Worm (Caenorhabditis elegans) whole organism, mixed stage, embryonic: ENCODE data around the gene str-178.

Source experiments
- M03D4.4 ChIP-seq: sonication (generic microtip); optimal IDR thresholded peaks from 2 replicates; lab custom pipeline; 2017; ENCODE audit warnings: mild to moderate bottlenecking, missing genetic modification characterization, missing compliant biosample characterization
- blmp-1 ChIP-seq: fragments of 150-350 bp; optimal IDR thresholded peaks from 2 replicates; lab custom pipeline; 2014; ENCODE audit warnings: missing biosample characterization, missing genetic modification characterization
- ceh-83 ChIP-seq: fragments of 200-800 bp; sonication (Bioruptor generic); optimal IDR thresholded peaks from 2 replicates; lab custom pipeline; 2018; ENCODE audit warnings: mild to moderate bottlenecking, missing genetic modification characterization, missing compliant biosample characterization
- ces-1 ChIP-seq: fragments of 150-350 bp; optimal IDR thresholded peaks from 2 replicates; lab custom pipeline; 2014; ENCODE audit warnings: missing biosample characterization, missing genetic modification reagents, missing genetic modification characterization
- hlh-1 ChIP-seq: fragments of 150-350 bp; optimal IDR thresholded peaks from 2 replicates; lab custom pipeline; 2014; ENCODE audit warnings: missing biosample characterization, missing genetic modification reagents, missing genetic modification characterization
- mab-5 ChIP-seq: fragments of 150-350 bp; optimal IDR thresholded peaks from 2 replicates; lab custom pipeline; 2014; ENCODE audit warnings: missing biosample characterization, missing genetic modification characterization
- nhr-12 ChIP-seq: fragments of 150-350 bp; optimal IDR thresholded peaks from 2 replicates; lab custom pipeline; 2014; ENCODE audit warnings: missing biosample characterization, missing genetic modification characterization
- nhr-2 ChIP-seq: fragments of 150-350 bp; optimal IDR thresholded peaks from 2 replicates; lab custom pipeline; 2014; ENCODE audit warnings: missing biosample characterization, missing genetic modification characterization
- pha-4 ChIP-seq: fragments of 150-350 bp; optimal IDR thresholded peaks from 2 replicates; lab custom pipeline; 2018; ENCODE audit warnings: missing biosample characterization, missing genetic modification reagents, missing genetic modification characterization
- snpc-4 ChIP-seq: fragments of 150-350 bp; optimal IDR thresholded peaks from 2 replicates; lab custom pipeline; 2014; ENCODE audit warnings: missing biosample characterization, missing genetic modification characterization
- sptf-1 ChIP-seq: sonication (generic microtip); optimal IDR thresholded peaks from 2 replicates; lab custom pipeline; 2017; ENCODE audit warnings: mild to moderate bottlenecking, missing genetic modification characterization, moderate library complexity, missing compliant biosample characterization
- unc-39 ChIP-seq: fragments of 150-350 bp; optimal IDR thresholded peaks from 2 replicates; lab custom pipeline; 2014; ENCODE audit warnings: missing biosample characterization, missing genetic modification characterization
- zip-8 ChIP-seq: fragments of 150-350 bp; optimal IDR thresholded peaks from 2 replicates; lab custom pipeline; 2014; ENCODE audit warnings: missing biosample characterization, missing genetic modification characterization
- ztf-11 ChIP-seq: fragments of 150-350 bp; optimal IDR thresholded peaks from 2 replicates; lab custom pipeline; 2014; ENCODE audit warnings: missing biosample characterization, missing genetic modification characterization

- TF ChIP-seq snpc-4: no peak
- TF ChIP-seq ceh-83 (GFP tag; lab: Kevin White, UChicago): no peak
- TF ChIP-seq ztf-11 (tag; lab: Kevin White, UChicago): no peak
- TF ChIP-seq sptf-1 (tag; lab: Kevin White, UChicago): no peak
- TF ChIP-seq zip-8: no peak
- no peak for TF ChIP-seq ces-1 (GFP tag; lab: Kevin White, UChicago)
- no peak for TF ChIP-seq blmp-1 (tag; lab: Kevin White, UChicago)
- TF ChIP-seq M03D4.4 (tag; lab: Kevin White, UChicago): no peak
- TF ChIP-seq mab-5 (tag; lab: Kevin White, UChicago): no peak
- TF ChIP-seq pha-4: no peak
- TF ChIP-seq unc-39 (tag; lab: Kevin White, UChicago): no peak
- no peak for TF ChIP-seq nhr-2
- TF ChIP-seq hlh-1 (tag; lab: Kevin White, UChicago): no peak
- TF ChIP-seq nhr-12 (tag; lab: Kevin White, UChicago): no peak
Measured at ce11 chrV:12718622-12719021, 2.3 kb upstream of the str-178 start, which contains the start of gene str-181.
